Fruit fly (Drosophila melanogaster): Measurements from ENCODE around the gene CG13033.

The CG13033 gene

DNA sequence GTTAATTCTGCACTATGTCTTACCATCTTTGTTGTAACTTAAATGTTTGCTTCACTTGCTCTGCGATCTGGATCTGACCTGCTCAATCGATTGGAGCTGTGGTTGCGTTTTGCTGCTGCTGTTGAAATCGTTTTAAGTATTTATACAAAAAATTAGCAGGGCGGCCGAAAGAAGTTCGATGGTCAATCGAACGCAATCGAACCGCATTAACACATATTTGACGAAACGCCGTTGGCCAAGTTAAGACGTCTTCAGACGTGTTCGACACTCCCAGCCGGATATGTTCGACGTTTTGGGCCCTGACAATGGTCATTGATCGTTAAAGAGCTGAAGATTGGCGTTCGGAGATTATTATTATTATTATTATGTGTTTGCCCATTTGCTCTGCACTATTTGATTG is at the start of gene CG13033:
CG13033 (minus strand) TSS at position 118 of the 400 bp plus-strand sequence.
- TF ChIP-seq Hr4 (GFP tag; optimal IDR thresholded peaks at IDR 0.05): no peak
- no peak for TF ChIP-seq Sox102F (GFP tag; optimal IDR thresholded peaks at IDR 0.05)
- no peak for TF ChIP-seq CG9139 (GFP tag; optimal IDR thresholded peaks at IDR 0.05)
- TF ChIP-seq esn (GFP tag; optimal IDR thresholded peaks at IDR 0.05): no peak
- TF ChIP-seq CG15336 (GFP tag; IDR thresholded peaks at IDR 0.05): no peak
- TF ChIP-seq Lpt (GFP tag; optimal IDR thresholded peaks at IDR 0.05): no peak
- no peak for TF ChIP-seq Eip93F (GFP tag; optimal IDR thresholded peaks at IDR 0.05)
- TF ChIP-seq Eip78C (GFP tag): no peak
- no peak for TF ChIP-seq Smox (GFP tag; optimal IDR thresholded peaks at IDR 0.05)
- TF ChIP-seq CG34406 (GFP tag; optimal IDR thresholded peaks at IDR 0.05): no peak
- TF ChIP-seq CG11902 (GFP tag; optimal IDR thresholded peaks at IDR 0.05): no peak
- TF ChIP-seq Hr39 (GFP tag; optimal IDR thresholded peaks at IDR 0.05): no peak
- TF ChIP-seq acj6 (GFP tag; optimal IDR thresholded peaks at IDR 0.05): no peak
- TF ChIP-seq CG4318 (GFP tag; optimal IDR thresholded peaks at IDR 0.05): no peak
- TF ChIP-seq svp (GFP tag): no peak
- TF ChIP-seq OdsH (GFP tag; optimal IDR thresholded peaks at IDR 0.05): no peak
- no peak for TF ChIP-seq lz (GFP tag; optimal IDR thresholded peaks at IDR 0.05)
- TF ChIP-seq CG6276 (GFP tag; optimal IDR thresholded peaks at IDR 0.05): no peak
- TF ChIP-seq CG8632 (GFP tag; optimal IDR thresholded peaks at IDR 0.05): no peak
- TF ChIP-seq Eip75B (GFP tag; optimal IDR thresholded peaks at IDR 0.05): no peak

DNA sequence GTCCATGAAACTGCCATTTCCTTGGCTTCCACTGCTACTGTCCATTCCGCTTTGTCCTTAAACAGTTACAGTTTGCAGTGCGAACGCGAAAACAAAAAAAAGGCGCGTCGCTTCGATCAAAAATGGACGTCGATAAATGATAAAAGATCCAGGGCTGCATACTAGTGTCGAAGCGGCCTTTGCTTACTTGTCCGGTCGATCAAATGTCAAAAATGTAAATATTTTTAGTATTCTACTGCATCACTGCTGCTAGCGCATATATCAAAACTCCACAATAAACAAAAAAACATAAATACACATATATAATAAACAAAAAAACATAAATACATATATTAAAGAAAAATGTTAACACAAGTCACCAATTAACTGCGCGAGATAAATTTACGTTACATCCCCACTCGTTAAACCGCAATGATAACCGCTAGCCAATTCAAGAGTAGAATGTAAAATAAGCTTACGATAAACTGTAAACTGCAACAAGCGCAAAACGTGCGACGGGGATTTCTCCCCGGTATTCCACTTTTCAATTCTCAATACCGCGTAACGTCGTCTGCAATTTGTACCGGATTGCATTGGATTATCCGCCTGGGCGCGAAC is 49.6 kb upstream of the CG13033 start, which contains the start of the genes spd-2 and Apl:
spd-2 (minus strand) TSS at position 93 of the 597 bp plus-strand sequence.
Apl (plus strand) TSS at position 260 of the 597 bp plus-strand sequence.
- TF ChIP-seq vri (GFP tag; optimal IDR thresholded peaks at IDR 0.05) (no peak), Hr39 (GFP tag; optimal IDR thresholded peaks at IDR 0.05) (no peak), CG1621 (tag; optimal IDR thresholded peaks at IDR 0.05) (peak; percentile 12), CG4318 (GFP tag; optimal IDR thresholded peaks at IDR 0.05) (no peak), CG8319 (GFP tag; optimal IDR thresholded peaks at IDR 0.05) (no peak), achi (GFP tag; optimal IDR thresholded peaks at IDR 0.05) (no peak)

DNA sequence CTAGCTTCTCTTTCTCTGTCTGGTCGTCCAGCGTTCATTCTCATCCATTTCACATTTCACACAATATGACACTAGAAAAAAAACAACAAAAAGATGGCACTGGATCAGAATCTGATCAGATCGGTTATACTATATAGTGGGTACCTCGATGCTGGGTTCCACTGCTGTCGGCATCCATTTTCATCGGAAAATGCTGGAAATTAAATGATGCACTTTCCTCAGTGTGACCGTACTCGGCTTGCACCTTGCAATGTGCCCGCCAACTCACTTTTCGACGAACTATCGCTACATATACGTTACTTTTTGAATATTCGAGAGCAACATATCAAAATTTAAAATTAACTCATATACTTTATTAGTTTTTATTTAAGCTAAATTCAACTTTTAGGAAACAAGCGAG is 45.4 kb upstream of the CG13033 start, which contains the start of gene tra:
tra (minus strand) TSS at position 191 of the 400 bp plus-strand sequence.
- TF ChIP-seq Eip78C (GFP tag): peak; percentile 69
- no peak for TF ChIP-seq CG6854 (GFP tag; optimal IDR thresholded peaks at IDR 0.05)

DNA sequence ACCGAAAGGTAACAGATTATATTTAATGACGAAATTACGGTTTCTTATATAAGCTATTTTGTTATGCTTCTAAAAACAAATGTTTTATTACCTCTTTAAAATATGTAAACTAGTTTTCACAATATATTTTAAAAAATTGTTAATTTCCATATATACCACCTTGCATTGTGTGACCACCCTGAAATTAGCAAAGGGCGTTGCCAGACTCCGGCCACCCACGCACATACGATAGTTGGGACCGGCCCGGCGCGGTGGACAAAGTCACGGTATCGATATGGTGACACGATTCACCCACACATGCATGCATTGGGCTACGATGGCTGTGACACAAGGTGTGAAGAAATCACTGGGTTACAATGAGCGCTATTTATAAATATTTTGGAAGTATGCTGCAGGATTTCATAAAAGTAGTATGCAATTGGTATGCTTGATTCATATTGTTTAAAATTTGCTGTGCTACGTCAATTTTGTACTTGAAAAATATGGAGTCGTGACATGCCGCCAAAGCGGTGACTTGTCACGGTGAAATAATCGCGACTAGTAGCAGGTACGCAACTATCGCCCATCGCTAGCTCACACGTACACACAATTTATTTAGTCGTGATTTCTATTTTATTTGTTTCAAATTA is 42.7 kb upstream of the CG13033 start:
- TF ChIP-seq CG3919 (GFP tag; optimal IDR thresholded peaks at IDR 0.05) (peak; percentile 59), net (GFP tag; optimal IDR thresholded peaks at IDR 0.05) (no peak), ss (GFP tag; optimal IDR thresholded peaks at IDR 0.05) (no peak), Hr39 (GFP tag; optimal IDR thresholded peaks at IDR 0.05) (peak; percentile 49), svp (GFP tag) (no peak), topi (GFP tag; optimal IDR thresholded peaks at IDR 0.05) (peak; percentile 42), CG9139 (GFP tag; optimal IDR thresholded peaks at IDR 0.05) (no peak), Hr38 (GFP tag; optimal IDR thresholded peaks at IDR 0.05) (no peak), CG3032 (tag; optimal IDR thresholded peaks at IDR 0.05) (peak; percentile 57), CG6792 (GFP tag; optimal IDR thresholded peaks at IDR 0.05) (peak; percentile 10), Sox14 (GFP tag; optimal IDR thresholded peaks at IDR 0.05) (peak; percentile 64), CG8319 (GFP tag; optimal IDR thresholded peaks at IDR 0.05) (no peak), salr (GFP tag; optimal IDR thresholded peaks at IDR 0.05) (no peak), CG4318 (GFP tag; optimal IDR thresholded peaks at IDR 0.05) (no peak), spab (GFP tag; optimal IDR thresholded peaks at IDR 0.05) (no peak), cyc (GFP tag; optimal IDR thresholded peaks at IDR 0.05) (peak; percentile 50), Ets21C (GFP tag; optimal IDR thresholded peaks at IDR 0.05) (peak; percentile 54), OdsH (GFP tag; optimal IDR thresholded peaks at IDR 0.05) (peak; percentile 55), CG6163 (GFP tag; IDR thresholded peaks at IDR 0.05) (peak; percentile 38; the same call in 1 of the 3 replicates), CG6854 (GFP tag; optimal IDR thresholded peaks at IDR 0.05) (no peak), CG11902 (GFP tag; optimal IDR thresholded peaks at IDR 0.05) (peak; percentile 21), Eip75B (GFP tag; optimal IDR thresholded peaks at IDR 0.05) (peak; percentile 32), vri (GFP tag; optimal IDR thresholded peaks at IDR 0.05) (no peak), fd59A (GFP tag; optimal IDR thresholded peaks at IDR 0.05) (no peak), CG6808 (GFP tag; optimal IDR thresholded peaks at IDR 0.05) (no peak), CG8119 (GFP tag; IDR thresholded peaks at IDR 0.05) (0 out of 3 replicates have a peak, but pooled peaks have one; percentile 54), dac (GFP tag; optimal IDR thresholded peaks at IDR 0.05) (no peak), CG7368 (GFP tag; optimal IDR thresholded peaks at IDR 0.05) (no peak), CG15336 (GFP tag; IDR thresholded peaks at IDR 0.05) (peak; percentile 43; the same call in 1 of the 2 replicates)

Data from whole organism, prepupa.